Worm (Caenorhabditis elegans): ENCODE measurements around the gene pinn-1.

- TF ChIP-seq klf-2 (GFP tag; conservative IDR thresholded peaks at IDR 0.05) (no peak), med-1 (GFP tag; optimal IDR thresholded peaks at IDR 0.05; ENCODE audit: insufficient read depth) (no peak)
These were observed 31.4 kb upstream of the pinn-1 start for ce11 chrII:2920234-2920633.
